Fruit fly (Drosophila melanogaster) whole organism, adult: ENCODE data around the gene CG10969.

ENCODE experiments used
- CG1620 ChIP-seq: fragments of 200-800 bp; sonication (Bioruptor generic); optimal IDR thresholded peaks from 2 replicates; lab custom pipeline; 2016; ENCODE audit warnings: missing biosample characterization, missing genetic modification characterization
- CG5204 ChIP-seq: fragments of 200-800 bp; sonication (Bioruptor generic); optimal IDR thresholded peaks from 2 replicates; lab custom pipeline; 2016; ENCODE audit warnings: missing biosample characterization, missing genetic modification characterization
- tj ChIP-seq: fragments of 200-800 bp; sonication (Bioruptor generic); optimal IDR thresholded peaks from 3 replicates; lab custom pipeline; 2017; ENCODE audit warnings: missing biosample characterization, mild to moderate bottlenecking, missing genetic modification characterization, moderate library complexity

dm6 chr3L:12794532-12794931 lies 13.6 kb upstream of the CG10969 start:
- TF ChIP-seq tj (GFP tag; lab: Kevin White, UChicago), result no peak
- TF ChIP-seq CG5204 (GFP tag; lab: Kevin White, UChicago), result no peak
- no peak for TF ChIP-seq CG1620
